Worm (Caenorhabditis elegans): Measurements from ENCODE around the gene lbp-3.

lbp-3 gene

ce11 chrX:3280130-3280529, 23.0 kb downstream of the lbp-3 start, which contains the start of gene K09C4.10:
TSS of gene K09C4.10 (minus strand) at chrX:3280230.
- TF ChIP-seq zip-11 (GFP tag; IDR thresholded peaks at IDR 0.05) (no peak), dpl-1 (GFP tag; optimal IDR thresholded peaks at IDR 0.05) (no peak), mxl-3 (GFP tag; optimal IDR thresholded peaks at IDR 0.05) (no peak), madf-9 (GFP tag; conservative IDR thresholded peaks at IDR 0.05) (no peak), ceh-20 (GFP tag; IDR thresholded peaks at IDR 0.05) (no peak)

DNA sequence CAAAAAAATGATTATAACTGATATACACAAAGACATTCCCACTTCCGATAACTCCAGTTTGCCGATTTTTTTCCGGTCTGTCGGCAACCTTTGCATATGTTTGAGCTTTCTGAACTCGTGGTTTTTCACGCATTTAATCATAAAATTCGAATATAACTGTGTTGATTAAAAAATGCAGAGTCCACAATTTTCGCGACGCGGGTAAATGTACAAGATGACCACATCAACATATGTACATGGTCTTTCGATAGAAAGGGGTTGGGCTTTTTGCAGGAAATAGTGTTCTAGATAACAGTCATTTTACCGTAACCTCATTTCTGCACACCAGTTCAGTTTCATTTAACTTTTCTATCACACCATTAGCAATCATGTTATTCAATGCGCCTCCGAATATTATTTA, 25.1 kb downstream of the lbp-3 start, which contains the start of gene K09C4.5:
Gene K09C4.5, plus strand, starts transcription at position 326 of the 400 bp plus-strand sequence.
- TF ChIP-seq nhr-28 (tag; optimal IDR thresholded peaks at IDR 0.05): peak; percentile 62
- TF ChIP-seq daf-16 (GFP tag; optimal IDR thresholded peaks at IDR 0.05): no peak
- peak; percentile 64 for TF ChIP-seq daf-16 (tag; optimal IDR thresholded peaks at IDR 0.05)
- TF ChIP-seq ctbp-1 (GFP tag; IDR thresholded peaks at IDR 0.05): no peak
- peak; percentile 13 for TF ChIP-seq aha-1 (tag)
- TF ChIP-seq F26F4.8 (GFP tag; conservative IDR thresholded peaks at IDR 0.05): no peak
- no peak for TF ChIP-seq nhr-42 (GFP tag; IDR thresholded peaks at IDR 0.05)
- no peak for TF ChIP-seq mdl-1 (tag; optimal IDR thresholded peaks at IDR 0.05)
- peak; percentile 13 for TF ChIP-seq hlh-11 (tag; optimal IDR thresholded peaks at IDR 0.05)
- TF ChIP-seq D1046.2 (GFP tag; IDR thresholded peaks at IDR 0.05): no peak
- TF ChIP-seq pqm-1 (tag; optimal IDR thresholded peaks at IDR 0.05): peak; percentile 37

DNA sequence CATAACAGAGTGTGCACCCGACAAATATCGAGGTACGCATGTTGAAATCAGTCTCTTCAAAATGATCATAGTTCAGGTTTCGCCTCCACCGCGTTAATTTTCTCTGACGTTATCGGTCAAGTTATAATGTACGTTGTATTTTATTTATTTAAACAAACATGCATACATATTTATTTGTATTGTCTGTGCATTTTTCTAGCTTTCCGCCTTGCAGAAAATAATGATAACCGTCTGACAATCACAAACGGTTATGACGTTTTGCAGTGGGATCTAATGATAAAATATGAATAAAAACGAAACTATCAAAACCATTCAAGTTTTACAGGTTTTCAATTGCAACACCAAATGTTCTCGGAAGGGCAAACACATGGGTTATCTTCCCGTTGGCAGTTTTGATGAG, 26.0 kb downstream of the lbp-3 start:
- no peak for TF ChIP-seq daf-16 (GFP tag; optimal IDR thresholded peaks at IDR 0.05)
- peak; percentile 69 for TF ChIP-seq daf-16 (tag; optimal IDR thresholded peaks at IDR 0.05)
- TF ChIP-seq dmd-6 (GFP tag; IDR thresholded peaks at IDR 0.05): peak; percentile 58
- peak; percentile 42 for TF ChIP-seq nhr-48 (tag; optimal IDR thresholded peaks at IDR 0.05)
- TF ChIP-seq lsy-2 (tag; optimal IDR thresholded peaks at IDR 0.05): no peak
- peak; percentile 29 for TF ChIP-seq dve-1 (tag; optimal IDR thresholded peaks at IDR 0.05; ENCODE audit: insufficient read depth)
- TF ChIP-seq ctbp-1 (GFP tag; IDR thresholded peaks at IDR 0.05): no peak
- no peak for TF ChIP-seq snpc-1.2 (GFP tag; IDR thresholded peaks at IDR 0.05)
- no peak for TF ChIP-seq mxl-3 (GFP tag; optimal IDR thresholded peaks at IDR 0.05)
- peak; percentile 48 for TF ChIP-seq hlh-11 (tag; optimal IDR thresholded peaks at IDR 0.05)
- peak; percentile 0 for TF ChIP-seq nhr-6 (tag; optimal IDR thresholded peaks at IDR 0.05)
- TF ChIP-seq nhr-28 (tag; optimal IDR thresholded peaks at IDR 0.05): peak; percentile 5
- TF ChIP-seq aha-1 (tag): peak; percentile 73
- peak; percentile 45; the same call in 1 of the 2 replicates for TF ChIP-seq saeg-2 (GFP tag; IDR thresholded peaks at IDR 0.05)
- no peak for TF ChIP-seq spr-3 (GFP tag; optimal IDR thresholded peaks at IDR 0.05)
- no peak for TF ChIP-seq tag-97 (GFP tag; IDR thresholded peaks at IDR 0.05)
- no peak for TF ChIP-seq nhr-102 (tag; optimal IDR thresholded peaks at IDR 0.05)
- no peak for TF ChIP-seq ZK337.2 (GFP tag; IDR thresholded peaks at IDR 0.05)
- no peak for TF ChIP-seq lir-3 (tag; optimal IDR thresholded peaks at IDR 0.05)
- peak; percentile 58; the same call in 1 of the 2 replicates for TF ChIP-seq php-3 (GFP tag; IDR thresholded peaks at IDR 0.05)
- TF ChIP-seq lin-39 (tag; optimal IDR thresholded peaks at IDR 0.05): no peak

- TF ChIP-seq php-3 (GFP tag; IDR thresholded peaks at IDR 0.05) (peak; percentile 54; the same call in 1 of the 2 replicates), daf-16 (GFP tag; optimal IDR thresholded peaks at IDR 0.05) (no peak), daf-16 (tag; optimal IDR thresholded peaks at IDR 0.05) (peak; percentile 95), dmd-6 (GFP tag; IDR thresholded peaks at IDR 0.05) (peak; percentile 18; the same call in 1 of the 2 replicates), dve-1 (tag; optimal IDR thresholded peaks at IDR 0.05; ENCODE audit: insufficient read depth) (peak; percentile 19), lim-7 (GFP tag; IDR thresholded peaks at IDR 0.05) (no peak), jun-1 (tag; optimal IDR thresholded peaks at IDR 0.05) (no peak), zfp-2 (tag; optimal IDR thresholded peaks at IDR 0.05) (no peak)
Observed at ce11 chrX:3284967-3285366, 27.8 kb downstream of the lbp-3 start.

DNA sequence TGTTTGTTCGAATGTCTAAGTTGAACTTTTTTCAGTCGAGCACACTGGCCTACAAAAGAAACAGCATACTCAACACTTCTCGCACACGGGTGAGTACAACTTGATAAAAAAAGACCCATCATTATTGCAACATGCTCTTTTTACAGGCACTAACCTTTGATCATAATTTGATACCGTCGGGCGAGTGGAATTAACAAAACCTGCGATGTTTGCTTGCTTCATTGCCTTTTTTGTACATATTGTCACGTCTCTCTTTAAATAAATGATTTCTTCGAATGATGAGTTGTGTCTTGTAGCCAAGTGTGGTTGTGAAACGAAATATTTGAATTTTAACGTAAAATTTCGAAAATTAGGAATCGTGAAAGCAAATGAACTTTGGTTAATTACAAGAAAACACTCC, 28.3 kb downstream of the lbp-3 start:
- peak; percentile 55 for TF ChIP-seq dve-1 (tag; optimal IDR thresholded peaks at IDR 0.05; ENCODE audit: insufficient read depth)
- peak in 1 of 2 experiments; percentile 43 for TF ChIP-seq mdl-1 (tag; optimal IDR thresholded peaks at IDR 0.05)
- no peak for TF ChIP-seq ama-1 (optimal IDR thresholded peaks at IDR 0.05)
- peak; percentile 67 for TF ChIP-seq aha-1 (tag)
- TF ChIP-seq nhr-28 (tag; optimal IDR thresholded peaks at IDR 0.05): peak; percentile 85
- peak; percentile 58 for TF ChIP-seq hlh-11 (tag; optimal IDR thresholded peaks at IDR 0.05)
- TF ChIP-seq ceh-28 (tag; optimal IDR thresholded peaks at IDR 0.05): no peak
- no peak for TF ChIP-seq ztf-7 (tag; optimal IDR thresholded peaks at IDR 0.05)
- TF ChIP-seq skn-1 (tag; optimal IDR thresholded peaks at IDR 0.05): no peak
- peak; percentile 69 for TF ChIP-seq dmd-6 (GFP tag; IDR thresholded peaks at IDR 0.05)
- no peak for TF ChIP-seq unc-62 (GFP tag; optimal IDR thresholded peaks at IDR 0.05 in 1 of 2)
- no peak for TF ChIP-seq unc-62 (tag; optimal IDR thresholded peaks at IDR 0.05)
- no peak for TF ChIP-seq rbr-2 (tag; optimal IDR thresholded peaks at IDR 0.05)
- no peak for TF ChIP-seq daf-19 (GFP tag; conservative IDR thresholded peaks at IDR 0.05)
- no peak for TF ChIP-seq sdz-12 (GFP tag; optimal IDR thresholded peaks at IDR 0.05)
- TF ChIP-seq hlh-30 (tag; optimal IDR thresholded peaks at IDR 0.05; ENCODE audit: insufficient read depth): no peak
- no peak for TF ChIP-seq jun-1 (tag; optimal IDR thresholded peaks at IDR 0.05)
- TF ChIP-seq nhr-77 (tag; optimal IDR thresholded peaks at IDR 0.05): peak; percentile 20
